Worm (Caenorhabditis elegans) whole organism, late embryonic: ENCODE data around the gene blos-4.

Experiments used
- ahr-1 ChIP-seq: sonication (generic microtip); optimal IDR thresholded peaks from 2 replicates; lab custom pipeline; 2016; ENCODE audit warnings: missing genetic modification characterization, missing compliant biosample characterization
- ama-1 ChIP-seq: fragments of 150-350 bp; optimal IDR thresholded peaks from 2 replicates; lab custom pipeline; 2014
- ceh-14 ChIP-seq: sonication (generic microtip); optimal IDR thresholded peaks from 2 replicates; lab custom pipeline; 2016; ENCODE audit warnings: missing genotype, missing genetic modification characterization, missing compliant biosample characterization
- ceh-18 ChIP-seq: sonication (generic microtip); optimal IDR thresholded peaks from 2 replicates; lab custom pipeline; 2016; ENCODE audit warnings: missing genetic modification characterization, missing compliant biosample characterization
- ceh-22 ChIP-seq: sonication (generic microtip); optimal IDR thresholded peaks from 2 replicates; lab custom pipeline; 2017; ENCODE audit warnings: missing biosample characterization, missing genetic modification characterization
- ceh-24 ChIP-seq: sonication (generic microtip); optimal IDR thresholded peaks from 2 replicates; lab custom pipeline; 2016; ENCODE audit warnings: mild to moderate bottlenecking, missing genetic modification characterization, missing compliant biosample characterization
- ceh-30 ChIP-seq: fragments of 150-350 bp; optimal IDR thresholded peaks from 2 replicates; lab custom pipeline; 2014; ENCODE audit warnings: missing biosample characterization, missing genetic modification characterization
- ceh-34 ChIP-seq: sonication (generic microtip); optimal IDR thresholded peaks from 2 replicates; lab custom pipeline; 2016; ENCODE audit warnings: mild to moderate bottlenecking, missing genetic modification characterization, missing compliant biosample characterization
- ceh-9 ChIP-seq: sonication (generic microtip); optimal IDR thresholded peaks from 2 replicates; lab custom pipeline; 2016; ENCODE audit warnings: mild to moderate bottlenecking, missing genetic modification characterization, inconsistent platforms, missing compliant biosample characterization
- dmd-4 ChIP-seq: sonication (generic microtip); optimal IDR thresholded peaks from 2 replicates; lab custom pipeline; 2016; ENCODE audit warnings: borderline replicate concordance, missing genetic modification characterization, missing compliant biosample characterization
- elt-2 ChIP-seq: sonication (generic microtip); optimal IDR thresholded peaks from 2 replicates; lab custom pipeline; 2016; ENCODE audit warnings: missing genetic modification reagents, missing genetic modification characterization, missing compliant biosample characterization
- fax-1 ChIP-seq: sonication (generic microtip); optimal IDR thresholded peaks from 2 replicates; lab custom pipeline; 2016; ENCODE audit warnings: missing genotype, missing genetic modification characterization, missing compliant biosample characterization
- fkh-10 ChIP-seq: fragments of 150-350 bp; optimal IDR thresholded peaks from 2 replicates; lab custom pipeline; 2014; ENCODE audit warnings: missing biosample characterization, missing genetic modification reagents, missing genetic modification characterization
- fkh-6 ChIP-seq: sonication (generic microtip); optimal IDR thresholded peaks from 2 replicates; lab custom pipeline; 2016; ENCODE audit warnings: missing genetic modification characterization, missing compliant biosample characterization
- gmeb-2 ChIP-seq: sonication (generic microtip); optimal IDR thresholded peaks from 2 replicates; lab custom pipeline; 2016; ENCODE audit warnings: missing genetic modification characterization, inconsistent platforms, missing compliant biosample characterization
- hlh-13 ChIP-seq: fragments of 200-800 bp; sonication (Bioruptor generic); optimal IDR thresholded peaks from 2 replicates; lab custom pipeline; 2018; ENCODE audit warnings: mild to moderate bottlenecking, missing genetic modification characterization, missing compliant biosample characterization
- hlh-30 ChIP-seq: sonication (generic microtip); optimal IDR thresholded peaks from 2 replicates; lab custom pipeline; 2017; ENCODE audit warnings: antibody characterized with exemption, missing genetic modification characterization, missing compliant biosample characterization; ENCODE audit not compliant: insufficient read depth
- hlh-8 ChIP-seq: sonication (generic microtip); optimal IDR thresholded peaks from 2 replicates; lab custom pipeline; 2016; ENCODE audit warnings: missing genotype, missing genetic modification characterization, missing compliant biosample characterization
- lim-6 ChIP-seq: sonication (generic microtip); optimal IDR thresholded peaks from 2 replicates; lab custom pipeline; 2016; ENCODE audit warnings: missing genetic modification characterization, missing compliant biosample characterization
- madf-2 ChIP-seq: sonication (generic microtip); optimal IDR thresholded peaks from 2 replicates; lab custom pipeline; 2017; ENCODE audit warnings: missing genetic modification characterization, missing compliant biosample characterization
- pha-4 ChIP-seq: fragments of 150-350 bp; optimal IDR thresholded peaks from 2 replicates; lab custom pipeline; 2018; ENCODE audit warnings: missing biosample characterization, missing genetic modification reagents, missing genetic modification characterization
- pros-1 ChIP-seq: fragments of 150-350 bp; optimal IDR thresholded peaks from 2 replicates; lab custom pipeline; 2014; ENCODE audit warnings: missing biosample characterization, missing genetic modification reagents, missing genetic modification characterization
- sox-2 ChIP-seq: fragments of 200-800 bp; sonication (Bioruptor generic); IDR thresholded peaks from 2 replicates; pipeline ENCODE4 v1.3.6; 2022; ENCODE audit warnings: missing genetic modification reagents, missing genetic modification characterization, missing compliant biosample characterization
- unc-55 ChIP-seq: sonication (generic microtip); optimal IDR thresholded peaks from 2 replicates; lab custom pipeline; 2017; ENCODE audit warnings: missing biosample characterization, missing genetic modification reagents, missing genetic modification characterization
- unc-86 ChIP-seq: sonication (generic microtip); optimal IDR thresholded peaks from 2 replicates; lab custom pipeline; 2016; ENCODE audit warnings: missing genetic modification characterization, missing compliant biosample characterization

The blos-4 gene

ce11 chrII:6290047-6290582 is 45.1 kb downstream of the blos-4 start, which contains the start of gene upb-1:
TSS of gene upb-1 (minus strand) at chrII:6290097.
- no peak for TF ChIP-seq fkh-6 (tag; lab: Kevin White, UChicago)
- no peak for TF ChIP-seq hlh-13 (GFP tag; lab: Kevin White, UChicago)
- no peak for TF ChIP-seq dmd-4 (tag; lab: Kevin White, UChicago)
- TF ChIP-seq ceh-22 (tag; lab: Kevin White, UChicago) = no peak
- no peak for TF ChIP-seq lim-6 (tag; lab: Kevin White, UChicago)
- TF ChIP-seq unc-86 (tag; lab: Kevin White, UChicago) = no peak
- no peak for TF ChIP-seq fax-1 (tag; lab: Kevin White, UChicago)
- no peak for TF ChIP-seq gmeb-2
- TF ChIP-seq ahr-1 = no peak
- peak; percentile 70 for TF ChIP-seq unc-55 (GFP tag; lab: Kevin White, UChicago)
- TF ChIP-seq elt-2 (tag; lab: Kevin White, UChicago) = peak; percentile 82

- no peak for TF ChIP-seq ceh-30 (tag; lab: Kevin White, UChicago)
- TF ChIP-seq ceh-9 = no peak
- TF ChIP-seq pha-4 (tag; lab: Kevin White, UChicago) = no peak
- no peak for TF ChIP-seq ceh-18
- TF ChIP-seq hlh-8 (tag; lab: Kevin White, UChicago) = no peak
- no peak for TF ChIP-seq fkh-10 (GFP tag; lab: Kevin White, UChicago)
- no peak for TF ChIP-seq ceh-24
- TF ChIP-seq ceh-34 (tag; lab: Kevin White, UChicago) = no peak
- TF ChIP-seq madf-2 (tag; lab: Kevin White, UChicago) = no peak
These were observed 47.5 kb downstream of the blos-4 start, which contains the start of gene nyn-3 for ce11 chrII:6292527-6292926. TSS of gene nyn-3 (minus strand) at chrII:6292627.

DNA sequence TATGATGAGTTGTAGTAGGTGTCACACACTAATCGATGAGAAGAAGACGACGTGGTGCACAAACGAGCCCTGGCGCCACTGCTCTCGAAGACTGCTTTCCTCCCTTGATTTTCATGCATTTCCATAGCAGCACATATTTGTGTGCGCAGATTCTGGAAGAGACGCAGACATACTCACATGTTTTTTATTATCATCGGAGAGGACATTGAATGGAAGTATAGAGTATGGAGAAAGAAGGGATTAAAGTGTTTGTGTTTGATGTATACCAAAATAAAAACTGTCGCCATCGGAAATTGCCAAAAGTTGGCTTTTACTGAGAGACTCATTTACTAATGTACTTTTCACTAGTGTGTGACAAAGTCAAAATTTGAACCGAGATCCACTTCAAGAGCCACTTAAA is 49.2 kb downstream of the blos-4 start, which contains the start of gene mps-1:
mps-1 (minus strand) TSS at position 101 of the 400 bp plus-strand sequence.
- TF ChIP-seq ama-1 (lab: Kevin White, UChicago) = no peak
- no peak for TF ChIP-seq ceh-14 (tag; lab: Kevin White, UChicago)
- TF ChIP-seq pros-1 (tag; lab: Kevin White, UChicago) = no peak
- TF ChIP-seq hlh-30 = no peak
- TF ChIP-seq sox-2 (GFP tag; lab: Robert Waterston, UW) = no peak
